Fruit fly (Drosophila melanogaster) whole organism, pupa: Measurements from ENCODE around the gene CG31787.

ENCODE experiments used
- CG10348 ChIP-seq: fragments of 200-800 bp; sonication (Bioruptor generic); IDR thresholded peaks from 2 replicates; pipeline ENCODE4 v1.3.6; 2022; ENCODE audit warnings: missing biosample characterization, missing genetic modification characterization
- CG14655 ChIP-seq: fragments of 200-800 bp; sonication (Bioruptor generic); optimal IDR thresholded peaks from 3 replicates; lab custom pipeline; 2017; ENCODE audit warnings: mild to moderate bottlenecking, missing biosample characterization, missing genetic modification reagents, missing genetic modification characterization
- CG17806 ChIP-seq: fragments of 200-800 bp; sonication (Bioruptor generic); optimal IDR thresholded peaks from 2 replicates; lab custom pipeline; 2018; ENCODE audit warnings: missing biosample characterization, mild to moderate bottlenecking, missing genetic modification characterization, moderate library complexity
- CG32121 ChIP-seq: fragments of 200-800 bp; sonication (Bioruptor generic); IDR thresholded peaks from 2 replicates; pipeline ENCODE4 v1.3.6; 2022; ENCODE audit warnings: missing biosample characterization, missing genetic modification characterization
- CG34367 ChIP-seq: fragments of 200-800 bp; sonication (Bioruptor generic); optimal IDR thresholded peaks from 2 replicates; lab custom pipeline; 2018; ENCODE audit warnings: missing biosample characterization, mild to moderate bottlenecking, missing genetic modification characterization
- CG4496 ChIP-seq: fragments of 200-800 bp; sonication (Bioruptor generic); IDR thresholded peaks from 3 replicates; pipeline ENCODE4 v1.3.6; 2022; ENCODE audit warnings: missing biosample characterization, missing genetic modification characterization
- CG8159 ChIP-seq: fragments of 200-800 bp; sonication (Bioruptor generic); optimal IDR thresholded peaks from 3 replicates; lab custom pipeline; 2018; ENCODE audit warnings: missing biosample characterization, mild to moderate bottlenecking, missing genetic modification characterization, moderate library complexity
- CG8301 ChIP-seq: fragments of 200-800 bp; sonication (Bioruptor generic); optimal IDR thresholded peaks from 2 replicates; lab custom pipeline; 2018; ENCODE audit warnings: missing biosample characterization, mild to moderate bottlenecking, missing genetic modification characterization
- D1 ChIP-seq: fragments of 200-800 bp; sonication (Bioruptor generic); optimal IDR thresholded peaks from 2 replicates; lab custom pipeline; 2018; ENCODE audit warnings: missing biosample characterization, mild to moderate bottlenecking, missing genetic modification characterization, moderate library complexity
- EcR ChIP-seq: fragments of 200-800 bp; sonication (Bioruptor generic); optimal IDR thresholded peaks from 3 replicates; lab custom pipeline; 2019; ENCODE audit warnings: missing biosample characterization, missing genetic modification characterization, mild to moderate bottlenecking, moderate library complexity, missing genetic modification reagents
- Snoo ChIP-seq: fragments of 200-800 bp; sonication (Bioruptor generic); optimal IDR thresholded peaks from 3 replicates; lab custom pipeline; 2017; ENCODE audit warnings: missing biosample characterization, mild to moderate bottlenecking, missing genetic modification characterization, inconsistent platforms
- rn ChIP-seq: fragments of 200-800 bp; sonication (Bioruptor generic); IDR thresholded peaks from 2 replicates; pipeline ENCODE4 v1.3.6; 2022; ENCODE audit warnings: missing biosample characterization, missing genetic modification characterization

- TF ChIP-seq D1 (no peak), CG17806 (tag; lab: Kevin White, UChicago) (no peak), EcR (peak; percentile 27), CG8301 (tag; lab: Kevin White, UChicago) (no peak), Snoo (no peak), CG14655 (no peak), rn (no peak), CG4496 (GFP tag; lab: Robert Waterston, UW) (no peak), CG8159 (tag; lab: Kevin White, UChicago) (no peak), CG10348 (GFP tag; lab: Robert Waterston, UW) (no peak), CG32121 (GFP tag; lab: Robert Waterston, UW) (no peak), CG34367 (tag; lab: Kevin White, UChicago) (no peak)
Observed at dm6 chr2L:18313922-18314712, 28.6 kb upstream of the CG31787 start.
